Worm (Caenorhabditis elegans) whole organism, L3 larva: ENCODE measurements around the gene ttr-2.

ENCODE experiments used
- nhr-11 ChIP-seq: fragments of 150-350 bp; optimal IDR thresholded peaks from 2 replicates; lab custom pipeline; 2014; ENCODE audit warnings: missing biosample characterization, missing genetic modification characterization
- nhr-25 ChIP-seq: sonication (generic microtip); optimal IDR thresholded peaks from 2 replicates; lab custom pipeline; 2017; ENCODE audit warnings: missing biosample characterization, missing genetic modification characterization

- TF ChIP-seq nhr-11 (tag; lab: Kevin White, UChicago), result no peak
- TF ChIP-seq nhr-25 (tag; lab: Kevin White, UChicago), result no peak
Observed at ce11 chrIII:9928777-9929176, 1.2 kb downstream of the ttr-2 start, which contains the start of gene ttr-1.
